Worm (Caenorhabditis elegans): ENCODE data around the gene str-67.

DNA sequence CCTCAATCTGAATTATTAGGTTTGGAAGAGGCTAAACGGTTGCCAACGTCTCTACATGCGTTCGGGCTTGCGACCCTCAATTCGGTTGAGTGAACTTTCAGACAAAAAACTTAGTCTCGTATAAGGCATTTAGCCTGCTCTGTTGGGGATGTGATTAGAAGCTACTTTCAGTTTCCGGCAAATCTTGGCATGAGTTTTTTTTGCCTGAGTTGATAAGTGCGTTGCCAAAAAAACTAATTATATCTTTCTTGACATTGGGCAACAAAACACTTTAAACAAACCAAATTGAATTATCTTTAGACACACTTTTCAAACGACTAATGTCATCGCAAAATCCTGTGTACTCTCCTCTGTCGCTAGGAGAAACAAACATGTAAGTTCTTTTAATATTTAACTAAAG is 28.0 kb upstream of the str-67 start, which contains the start of gene Y50D4B.4:
- TF ChIP-seq him-1 (tag; optimal IDR thresholded peaks at IDR 0.05) (no peak), dao-5 (tag; optimal IDR thresholded peaks at IDR 0.05) (no peak), W03F9.2 (tag; optimal IDR thresholded peaks at IDR 0.05) (no peak)

All from whole organism, L4/young adult.